Worm (Caenorhabditis elegans): Measurements from ENCODE around the gene era-1.

The era-1 gene

DNA sequence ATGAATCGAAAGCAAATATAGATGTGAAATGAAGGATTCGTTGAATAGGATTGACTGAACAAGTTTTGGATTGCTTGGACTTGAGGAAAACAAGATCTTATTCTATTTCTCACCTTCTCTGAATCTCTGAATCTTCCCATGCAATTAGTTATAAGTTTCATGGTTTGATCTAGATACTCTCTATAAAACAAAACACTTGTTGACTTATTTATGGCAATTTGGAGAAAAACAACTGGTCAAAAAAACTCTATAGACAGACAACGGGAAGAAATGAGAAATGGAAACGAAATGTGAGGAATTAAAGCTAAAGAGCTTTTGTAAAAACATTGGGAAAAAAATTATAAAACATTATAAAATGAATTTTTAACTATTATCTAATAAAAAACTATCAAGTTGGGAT lies 8.2 kb upstream of the era-1 start, which contains the start of gene W02F12.8:
W02F12.8 (minus strand) TSS at position 101 of the 400 bp plus-strand sequence.
- TF ChIP-seq nhr-28 (tag; optimal IDR thresholded peaks at IDR 0.05) (peak; percentile 3), mxl-2 (GFP tag; conservative IDR thresholded peaks at IDR 0.05) (no peak)

DNA sequence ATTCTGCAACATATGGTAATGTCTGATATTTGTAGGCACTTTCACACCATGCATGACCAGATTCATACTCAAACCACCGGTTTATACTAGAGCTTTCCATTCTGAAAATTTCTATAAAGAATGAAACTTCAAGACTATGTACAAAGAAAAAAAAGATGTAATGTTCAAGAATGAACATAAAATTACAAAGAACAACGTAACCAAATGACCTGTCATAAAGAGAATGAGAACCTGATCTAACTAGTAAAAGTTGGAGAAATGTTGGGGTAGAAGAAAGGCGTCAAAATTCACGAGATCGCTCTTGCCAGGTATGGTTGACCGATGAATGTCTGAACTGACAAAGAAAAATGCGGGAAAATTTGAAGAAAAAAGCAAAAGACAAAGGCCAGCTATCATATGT lies 5.3 kb upstream of the era-1 start, which contains the start of gene W02F12.2:
W02F12.2 (minus strand) TSS at position 101 of the 400 bp plus-strand sequence.
- TF ChIP-seq lin-39 (tag; optimal IDR thresholded peaks at IDR 0.05) = no peak
- peak; percentile 27 for TF ChIP-seq hlh-30 (tag; optimal IDR thresholded peaks at IDR 0.05; ENCODE audit: insufficient read depth)

DNA sequence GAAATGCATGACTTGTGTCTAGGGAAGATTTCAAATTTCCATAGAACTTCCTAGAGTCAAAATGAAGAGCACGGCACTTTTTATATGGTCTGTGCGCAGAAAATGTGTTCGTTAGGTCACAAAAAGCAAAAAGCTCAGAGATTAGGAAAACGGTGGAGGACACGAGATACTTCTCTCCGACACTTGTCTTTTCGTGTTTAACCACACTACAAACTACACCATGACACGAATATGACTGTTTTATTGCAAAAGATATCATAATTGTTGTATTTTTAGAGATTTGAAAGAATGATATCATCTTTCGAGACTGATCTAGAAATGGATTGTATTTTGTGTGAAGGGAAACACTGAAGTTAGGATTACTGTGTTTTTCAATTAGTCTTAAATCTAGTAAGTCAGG lies 3.8 kb upstream of the era-1 start:
- TF ChIP-seq nhr-25 (tag; optimal IDR thresholded peaks at IDR 0.05; ENCODE audit: borderline replicate concordance, insufficient read depth) (no peak), unc-62 (GFP tag; optimal IDR thresholded peaks at IDR 0.05 in 1 of 2) (no peak), unc-62 (tag; optimal IDR thresholded peaks at IDR 0.05) (no peak), jun-1 (tag; optimal IDR thresholded peaks at IDR 0.05) (no peak), nhr-42 (GFP tag; IDR thresholded peaks at IDR 0.05) (no peak), nhr-28 (tag; optimal IDR thresholded peaks at IDR 0.05) (peak; percentile 99)

DNA sequence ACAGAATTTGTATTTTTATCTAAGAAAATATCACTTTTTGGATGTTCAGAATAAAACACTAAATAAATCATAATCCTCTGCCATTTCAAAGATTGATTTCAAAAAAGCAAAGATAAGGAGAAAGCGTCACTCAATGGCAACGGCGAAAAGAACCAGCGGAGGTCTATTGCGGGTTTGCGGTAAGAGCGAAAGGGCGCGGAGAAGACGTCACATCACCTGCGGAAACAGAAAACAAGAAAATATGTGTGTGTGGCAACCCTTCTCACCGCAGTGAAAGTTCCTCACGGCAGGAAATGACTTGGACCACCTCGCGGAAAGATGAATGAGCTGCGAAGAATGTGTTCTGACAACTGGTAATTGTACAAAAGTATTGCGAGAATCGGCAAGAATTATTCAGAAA lies 3.0 kb upstream of the era-1 start:
- no peak for TF ChIP-seq jun-1 (tag; optimal IDR thresholded peaks at IDR 0.05)
- TF ChIP-seq ZK337.2 (GFP tag; IDR thresholded peaks at IDR 0.05) = no peak
- TF ChIP-seq mxl-3 (GFP tag; optimal IDR thresholded peaks at IDR 0.05) = peak; percentile 14

DNA sequence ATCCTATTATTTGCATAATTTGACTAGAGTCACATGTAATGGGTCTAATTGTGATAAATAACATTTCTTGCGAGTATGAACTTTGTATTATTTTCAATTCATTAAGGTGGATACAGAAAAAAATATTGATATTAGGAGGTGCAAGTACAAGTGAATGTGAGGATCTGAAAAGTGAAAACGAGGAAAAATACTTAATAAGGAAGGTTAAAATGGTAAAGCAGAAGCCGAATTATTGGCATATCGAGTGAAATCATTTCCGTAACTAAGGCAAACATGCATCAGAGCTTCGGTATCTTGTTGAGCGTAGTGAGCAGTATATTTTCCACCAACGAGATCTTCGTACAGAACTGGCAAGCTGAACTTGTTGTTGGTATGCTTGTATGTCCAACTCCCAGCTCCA lies 1.6 kb downstream of the era-1 start:
- TF ChIP-seq lim-7 (GFP tag; IDR thresholded peaks at IDR 0.05) (no peak), mdt-29 (GFP tag; IDR thresholded peaks at IDR 0.05) (no peak), spr-1 (tag; optimal IDR thresholded peaks at IDR 0.05) (no peak), nhr-237 (tag; optimal IDR thresholded peaks at IDR 0.05) (no peak), mxl-2 (GFP tag; conservative IDR thresholded peaks at IDR 0.05) (no peak), dpl-1 (GFP tag; optimal IDR thresholded peaks at IDR 0.05) (no peak), madf-9 (GFP tag; conservative IDR thresholded peaks at IDR 0.05) (no peak), spr-3 (GFP tag; optimal IDR thresholded peaks at IDR 0.05) (no peak)

DNA sequence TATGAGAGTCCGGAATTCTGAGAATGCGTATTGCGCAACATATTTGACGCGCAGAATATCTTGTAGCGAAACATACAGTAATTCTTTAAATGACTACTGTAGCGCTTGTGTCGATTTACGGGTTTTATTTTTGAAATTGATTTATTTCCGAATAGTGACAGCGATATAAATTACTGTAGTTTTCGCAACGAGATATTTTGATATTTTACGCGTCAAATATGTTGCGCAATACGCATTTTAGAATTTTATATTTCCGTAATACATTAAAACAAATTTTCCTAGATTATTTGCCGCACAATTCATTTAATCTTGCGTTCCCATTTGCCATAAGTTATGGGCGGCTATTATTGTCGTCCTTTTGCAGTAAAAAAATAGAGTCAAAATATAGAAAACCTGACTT lies 2.5 kb downstream of the era-1 start:
- TF ChIP-seq zip-11 (GFP tag; IDR thresholded peaks at IDR 0.05) (no peak), nhr-48 (tag; optimal IDR thresholded peaks at IDR 0.05) (no peak), lin-1 (GFP tag; IDR thresholded peaks at IDR 0.05) (no peak)

DNA sequence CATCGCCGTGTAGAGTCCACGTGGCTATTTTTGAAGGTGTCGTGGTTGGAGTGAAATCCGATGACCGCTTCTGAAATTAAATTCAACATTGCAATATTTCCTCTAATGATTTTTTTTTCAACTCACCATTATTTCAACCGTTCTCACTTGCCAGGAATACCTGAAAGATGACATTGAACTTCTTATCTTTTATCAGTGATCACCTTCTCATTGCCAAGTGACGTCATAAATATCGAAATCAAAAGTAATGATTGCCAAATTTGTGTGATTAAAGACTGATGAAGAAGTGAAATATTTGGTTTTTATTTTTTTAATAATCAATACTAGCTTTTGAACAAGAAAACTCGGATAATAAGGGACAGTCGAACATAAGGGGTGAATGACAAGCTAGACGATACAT lies 3.9 kb downstream of the era-1 start, which contains the start of gene W02F12.4:
W02F12.4 (minus strand) TSS at position 164 of the 400 bp plus-strand sequence.
- peak; percentile 66 for TF ChIP-seq nhr-28 (tag; optimal IDR thresholded peaks at IDR 0.05)
- TF ChIP-seq madf-5 (GFP tag; IDR thresholded peaks at IDR 0.05) = no peak
- TF ChIP-seq php-3 (GFP tag; IDR thresholded peaks at IDR 0.05) = 0 out of 2 replicates have a peak, but pooled peaks have one; percentile 7
- peak; percentile 6 for TF ChIP-seq nhr-48 (tag; optimal IDR thresholded peaks at IDR 0.05)
- peak; percentile 81 for TF ChIP-seq dve-1 (tag; optimal IDR thresholded peaks at IDR 0.05; ENCODE audit: insufficient read depth)
- 0 out of 2 replicates have a peak, but pooled peaks have one; percentile 53 for TF ChIP-seq lin-1 (GFP tag; IDR thresholded peaks at IDR 0.05)
- no peak for TF ChIP-seq daf-16 (GFP tag; optimal IDR thresholded peaks at IDR 0.05)
- TF ChIP-seq daf-16 (tag; optimal IDR thresholded peaks at IDR 0.05) = peak; percentile 67
- no peak for TF ChIP-seq F44E2.7 (GFP tag; IDR thresholded peaks at IDR 0.05)
- TF ChIP-seq rbr-2 (tag; optimal IDR thresholded peaks at IDR 0.05) = no peak
- peak; percentile 44 for TF ChIP-seq hlh-30 (tag; optimal IDR thresholded peaks at IDR 0.05; ENCODE audit: insufficient read depth)
- TF ChIP-seq lsy-2 (tag; optimal IDR thresholded peaks at IDR 0.05) = peak in 1 of 2 experiments; percentile 48
- no peak for TF ChIP-seq aha-1 (tag)
- peak; percentile 58 for TF ChIP-seq mep-1 (tag; optimal IDR thresholded peaks at IDR 0.05)
- peak; percentile 39 for TF ChIP-seq mxl-3 (GFP tag; optimal IDR thresholded peaks at IDR 0.05)
- TF ChIP-seq F49E8.2 (tag; optimal IDR thresholded peaks at IDR 0.05; ENCODE audit: borderline replicate concordance) = no peak
- TF ChIP-seq unc-39 (tag; optimal IDR thresholded peaks at IDR 0.05) = no peak
- TF ChIP-seq tra-1 (GFP tag; IDR thresholded peaks at IDR 0.05) = 0 out of 2 replicates have a peak, but pooled peaks have one; percentile 33
- TF ChIP-seq mes-2 (tag; optimal IDR thresholded peaks at IDR 0.05; ENCODE audit: poor library complexity, severe bottlenecking) = peak; percentile 11
- no peak for TF ChIP-seq zag-1 (tag; optimal IDR thresholded peaks at IDR 0.05)
- TF ChIP-seq nhr-102 (tag; optimal IDR thresholded peaks at IDR 0.05) = peak; percentile 30
- TF ChIP-seq pqm-1 (tag; optimal IDR thresholded peaks at IDR 0.05) = peak; percentile 84
- TF ChIP-seq skn-1 (tag; optimal IDR thresholded peaks at IDR 0.05) = no peak
- no peak for TF ChIP-seq zip-2 (tag; optimal IDR thresholded peaks at IDR 0.05)
- no peak for TF ChIP-seq spr-1 (tag; optimal IDR thresholded peaks at IDR 0.05)
